Fruit fly (Drosophila melanogaster) whole organism, embryonic: ENCODE measurements around the gene CG42751.

Source experiments
- Abd-B ChIP-seq: fragments of 200-800 bp; sonication (Bioruptor generic); optimal IDR thresholded peaks from 2 replicates; lab custom pipeline; 2018; ENCODE audit warnings: missing biosample characterization, mild to moderate bottlenecking, missing genetic modification characterization, moderate library complexity
- CG1024 ChIP-seq: fragments of 200-800 bp; sonication (Bioruptor generic); IDR thresholded peaks from 2 replicates; pipeline ENCODE4 v1.3.6; 2022; ENCODE audit warnings: missing biosample characterization, missing genetic modification characterization
- CG11456 ChIP-seq: fragments of 200-800 bp; sonication (Bioruptor generic); IDR thresholded peaks from 3 replicates; pipeline ENCODE4 v1.3.6; 2022; ENCODE audit warnings: missing biosample characterization, missing genetic modification characterization
- CG12391 ChIP-seq: fragments of 200-800 bp; sonication (Bioruptor generic); optimal IDR thresholded peaks from 3 replicates; lab custom pipeline; 2018; ENCODE audit warnings: missing biosample characterization, mild to moderate bottlenecking, missing genetic modification characterization, moderate library complexity
- CG12659 ChIP-seq: fragments of 200-800 bp; sonication (Bioruptor generic); optimal IDR thresholded peaks from 3 replicates; lab custom pipeline; 2017; ENCODE audit warnings: mild to moderate bottlenecking, missing biosample characterization, missing genetic modification reagents, missing genetic modification characterization
- CG13123 ChIP-seq: fragments of 200-800 bp; sonication (Bioruptor generic); optimal IDR thresholded peaks from 2 replicates; lab custom pipeline; 2016; ENCODE audit warnings: missing biosample characterization, missing genetic modification characterization
- CG13775 ChIP-seq: fragments of 200-800 bp; sonication (Bioruptor generic); optimal IDR thresholded peaks from 3 replicates; lab custom pipeline; 2017; ENCODE audit warnings: missing biosample characterization, mild to moderate bottlenecking, missing genetic modification characterization
- CG14860 ChIP-seq: fragments of 200-800 bp; sonication (Bioruptor generic); IDR thresholded peaks from 3 replicates; pipeline ENCODE4 v1.3.6; 2022; ENCODE audit warnings: missing biosample characterization, missing genetic modification characterization; ENCODE audit not compliant: partially characterized antibody
- CG15269 ChIP-seq: fragments of 200-800 bp; sonication (Bioruptor generic); optimal IDR thresholded peaks from 2 replicates; lab custom pipeline; 2018; ENCODE audit warnings: missing biosample characterization, mild to moderate bottlenecking, missing genetic modification characterization, moderate library complexity
- CG17802 ChIP-seq: fragments of 200-800 bp; sonication (Bioruptor generic); optimal IDR thresholded peaks from 2 replicates; lab custom pipeline; 2018; ENCODE audit warnings: missing biosample characterization, mild to moderate bottlenecking, missing genetic modification characterization, moderate library complexity
- CG32767 ChIP-seq: fragments of 200-800 bp; sonication (Bioruptor generic); IDR thresholded peaks from 2 replicates; pipeline ENCODE4 v1.3.6; 2022; ENCODE audit warnings: missing biosample characterization, missing genetic modification characterization
- CG3847 ChIP-seq: fragments of 200-800 bp; sonication (Bioruptor generic); IDR thresholded peaks from 2 replicates; pipeline ENCODE4 v1.3.6; 2022; ENCODE audit warnings: missing biosample characterization, missing genetic modification characterization
- CG4328 ChIP-seq: fragments of 200-800 bp; sonication (Bioruptor generic); optimal IDR thresholded peaks from 3 replicates; lab custom pipeline; 2017; ENCODE audit warnings: missing biosample characterization, missing genetic modification reagents, missing genetic modification characterization
- CG4617 ChIP-seq: fragments of 200-800 bp; sonication (Bioruptor generic); optimal IDR thresholded peaks from 3 replicates; lab custom pipeline; 2016; ENCODE audit warnings: missing biosample characterization, missing genetic modification characterization, borderline replicate concordance
- CG5953 ChIP-seq: fragments of 200-800 bp; sonication (Bioruptor generic); IDR thresholded peaks from 2 replicates; pipeline ENCODE4 v1.3.6; 2022; ENCODE audit warnings: missing biosample characterization, missing genetic modification characterization
- CG6254 ChIP-seq: fragments of 200-800 bp; sonication (Bioruptor generic); optimal IDR thresholded peaks from 3 replicates; lab custom pipeline; 2017; ENCODE audit warnings: mild to moderate bottlenecking, missing biosample characterization, missing genetic modification reagents, missing genetic modification characterization
- CG6791 ChIP-seq: fragments of 200-800 bp; sonication (Bioruptor generic); IDR thresholded peaks from 3 replicates; pipeline ENCODE4 v1.3.6; 2022; ENCODE audit warnings: missing biosample characterization, missing genetic modification characterization; ENCODE audit not compliant: partially characterized antibody
- CG7372 ChIP-seq: fragments of 200-800 bp; sonication (Bioruptor generic); IDR thresholded peaks from 2 replicates; pipeline ENCODE4 v1.3.6; 2022; ENCODE audit warnings: missing biosample characterization, missing genetic modification characterization
- CG7928 ChIP-seq: fragments of 200-800 bp; sonication (Bioruptor generic); optimal IDR thresholded peaks from 2 replicates; lab custom pipeline; 2017; ENCODE audit warnings: missing biosample characterization, mild to moderate bottlenecking, missing genetic modification characterization
- CG9797 ChIP-seq: fragments of 200-800 bp; sonication (Bioruptor generic); optimal IDR thresholded peaks from 3 replicates; lab custom pipeline; 2018; ENCODE audit warnings: missing biosample characterization, mild to moderate bottlenecking, missing genetic modification characterization
- D19B ChIP-seq: fragments of 200-800 bp; sonication (Bioruptor generic); optimal IDR thresholded peaks from 2 replicates; lab custom pipeline; 2017; ENCODE audit warnings: missing biosample characterization, mild to moderate bottlenecking, missing genetic modification characterization
- HHEX ChIP-seq: fragments of 200-800 bp; sonication (Bioruptor generic); optimal IDR thresholded peaks from 3 replicates; lab custom pipeline; 2017; ENCODE audit warnings: missing biosample characterization, mild to moderate bottlenecking, missing genetic modification characterization, missing genetic modification reagents
- Hey ChIP-seq: fragments of 200-800 bp; sonication (Bioruptor generic); optimal IDR thresholded peaks from 3 replicates; lab custom pipeline; 2018; ENCODE audit warnings: missing biosample characterization, mild to moderate bottlenecking, missing genetic modification characterization
- NC2α ChIP-seq: fragments of 200-800 bp; sonication (Bioruptor generic); optimal IDR thresholded peaks from 2 replicates; lab custom pipeline; 2016; ENCODE audit warnings: missing biosample characterization, missing genetic modification characterization
- NC2β ChIP-seq: fragments of 200-800 bp; sonication (Bioruptor generic); optimal IDR thresholded peaks from 2 replicates; lab custom pipeline; 2016; ENCODE audit warnings: missing biosample characterization, missing genetic modification characterization
- Stat92E ChIP-seq, 3 experiments: fragments of >200 bp in 2 of 3; fragments of 200-800 bp in 1 of 3; sonication (Bioruptor generic) in 1 of 3; optimal IDR thresholded peaks; 2 replicates each; lab custom pipeline; 2017 to 2019; ENCODE audit warnings: missing biosample characterization in 3 of 3, missing genetic modification characterization in 3 of 3, mild to moderate bottlenecking in 1 of 3, moderate library complexity in 1 of 3
- ap ChIP-seq: fragments of 200-800 bp; sonication (Bioruptor generic); IDR thresholded peaks from 2 replicates; pipeline ENCODE4 v1.3.6; 2022; ENCODE audit warnings: missing biosample characterization, missing genetic modification characterization
- ara ChIP-seq: fragments of 200-800 bp; sonication (Bioruptor generic); IDR thresholded peaks from 2 replicates; pipeline ENCODE4 v1.3.6; 2022; ENCODE audit warnings: missing biosample characterization, missing genetic modification characterization
- az2 ChIP-seq: fragments of 200-800 bp; sonication (Bioruptor generic); optimal IDR thresholded peaks from 3 replicates; lab custom pipeline; 2016; ENCODE audit warnings: missing biosample characterization, missing genetic modification characterization
- cas ChIP-seq: fragments of 200-800 bp; sonication (Bioruptor generic); IDR thresholded peaks from 2 replicates; pipeline ENCODE4 v1.3.6; 2022; ENCODE audit warnings: missing biosample characterization, missing genetic modification characterization
- caup ChIP-seq: fragments of 200-800 bp; sonication (Bioruptor generic); optimal IDR thresholded peaks from 3 replicates; lab custom pipeline; 2017; ENCODE audit warnings: missing biosample characterization, mild to moderate bottlenecking, missing genetic modification characterization, moderate library complexity; ENCODE audit not compliant: severe bottlenecking
- cg ChIP-seq: fragments of 200-800 bp; sonication (Bioruptor generic); optimal IDR thresholded peaks from 3 replicates; lab custom pipeline; 2019; ENCODE audit warnings: missing biosample characterization, mild to moderate bottlenecking, missing genetic modification characterization, moderate library complexity
- dimm ChIP-seq: fragments of 200-800 bp; sonication (Bioruptor generic); IDR thresholded peaks from 2 replicates; pipeline ENCODE4 v1.3.6; 2022; ENCODE audit warnings: missing biosample characterization, missing genetic modification characterization
- disco-r ChIP-seq: fragments of 200-800 bp; sonication (Bioruptor generic); optimal IDR thresholded peaks from 2 replicates; lab custom pipeline; 2016; ENCODE audit warnings: missing biosample characterization, missing genetic modification characterization
- fd102C ChIP-seq: fragments of 200-800 bp; sonication (Bioruptor generic); optimal IDR thresholded peaks from 2 replicates; lab custom pipeline; 2018; ENCODE audit warnings: missing biosample characterization, mild to moderate bottlenecking, missing genetic modification characterization, moderate library complexity
- grn ChIP-seq: fragments of 200-800 bp; sonication (Bioruptor generic); optimal IDR thresholded peaks from 3 replicates; lab custom pipeline; 2017; ENCODE audit warnings: missing biosample characterization, missing genetic modification characterization
- hkb ChIP-seq, 2 experiments: fragments of 200-800 bp in 1 of 2; fragments of >200 bp in 1 of 2; sonication (Bioruptor generic) in 1 of 2; IDR thresholded peaks in 1 of 2; optimal IDR thresholded peaks in 1 of 2; 2 replicates each; pipeline versions ENCODE4 v1.3.6 to Lab custom; 2017 to 2022; ENCODE audit warnings: missing biosample characterization in 1 of 2, missing genetic modification characterization in 1 of 2
- kni ChIP-seq: fragments of 200-800 bp; sonication (Bioruptor generic); optimal IDR thresholded peaks from 3 replicates; lab custom pipeline; 2017; ENCODE audit warnings: mild to moderate bottlenecking, missing biosample characterization, missing genetic modification reagents, missing genetic modification characterization
- nau ChIP-seq: fragments of 200-800 bp; sonication (Bioruptor generic); optimal IDR thresholded peaks from 3 replicates; lab custom pipeline; 2017; ENCODE audit warnings: missing biosample characterization, mild to moderate bottlenecking, missing genetic modification characterization, missing genetic modification reagents
- pnt ChIP-seq: fragments of 200-800 bp; sonication (Bioruptor generic); optimal IDR thresholded peaks from 3 replicates; lab custom pipeline; 2016; ENCODE audit warnings: missing biosample characterization, missing genetic modification characterization
- prd ChIP-seq, 3 experiments: fragments of >200 bp in 2 of 3; fragments of 200-800 bp in 1 of 3; sonication (Bioruptor generic) in 1 of 3; optimal IDR thresholded peaks in 2 of 3; IDR thresholded peaks in 1 of 3; 2 replicates in 2 of 3; 3 replicates in 1 of 3; pipeline versions ENCODE4 v1.3.6 to Lab custom; 2017 to 2022; ENCODE audit warnings: missing biosample characterization in 1 of 3, missing genetic modification characterization in 1 of 3
- psq ChIP-seq: fragments of 200-800 bp; sonication (Bioruptor generic); optimal IDR thresholded peaks from 2 replicates; lab custom pipeline; 2017; ENCODE audit warnings: missing biosample characterization, missing genetic modification characterization
- row ChIP-seq: fragments of 200-800 bp; sonication (Bioruptor generic); IDR thresholded peaks from 3 replicates; pipeline ENCODE4 v1.3.6; 2022; ENCODE audit warnings: missing biosample characterization, missing genetic modification characterization
- run ChIP-seq: fragments of 200-800 bp; sonication (Bioruptor generic); optimal IDR thresholded peaks from 3 replicates; lab custom pipeline; 2018; ENCODE audit warnings: missing biosample characterization, mild to moderate bottlenecking, missing genetic modification characterization
- sob ChIP-seq: fragments of 200-800 bp; sonication (Bioruptor generic); IDR thresholded peaks from 2 replicates; pipeline ENCODE4 v1.3.6; 2022; ENCODE audit warnings: missing biosample characterization, missing genetic modification characterization
- unc-4 ChIP-seq: fragments of 200-800 bp; sonication (Bioruptor generic); IDR thresholded peaks from 2 replicates; pipeline ENCODE4 v1.3.6; 2022; ENCODE audit warnings: missing biosample characterization, missing genetic modification characterization; ENCODE audit not compliant: partially characterized antibody
- vvl ChIP-seq: fragments of 200-800 bp; sonication (Bioruptor generic); IDR thresholded peaks from 2 replicates; pipeline ENCODE4 v1.3.6; 2022; ENCODE audit warnings: missing biosample characterization, missing genetic modification characterization

CG42751 gene

dm6 chr2L:11808702-11809583, 44.3 kb upstream of the CG42751 start, which contains the start of gene crol (continued):
- TF ChIP-seq D19B (GFP tag; lab: Kevin White, UChicago) (no peak), CG11456 (GFP tag; lab: Robert Waterston, UW) (peak; percentile 33; the same call in 1 of the 3 replicates), CG12391 (tag; lab: Kevin White, UChicago) (peak; percentile 55), HHEX (GFP tag; lab: Kevin White, UChicago) (no peak), vvl (GFP tag; lab: Robert Waterston, UW) (peak; percentile 21; the same call in 1 of the 2 replicates), CG13123 (GFP tag; lab: Kevin White, UChicago) (no peak), prd (optimal IDR thresholded peaks at IDR 0.05; lab: Kevin White, UChicago) (no peak), prd (GFP tag; IDR thresholded peaks at IDR 0.05; lab: Robert Waterston, UW) (peak; percentile 23; the same call in 1 of the 3 replicates), CG14860 (GFP tag; lab: Robert Waterston, UW) (peak; percentile 59), CG17802 (tag; lab: Kevin White, UChicago) (no peak), cg (peak; percentile 92), pnt (no peak), sob (GFP tag; lab: Robert Waterston, UW) (peak; percentile 52), unc-4 (GFP tag; lab: Robert Waterston, UW) (peak; percentile 89), ara (GFP tag; lab: Robert Waterston, UW) (no peak), CG7928 (GFP tag; lab: Kevin White, UChicago) (no peak), az2 (GFP tag; lab: Kevin White, UChicago) (no peak), dimm (GFP tag; lab: Robert Waterston, UW) (no peak), CG9797 (GFP tag; lab: Kevin White, UChicago) (peak; percentile 87), Hey (tag; lab: Kevin White, UChicago) (no peak), kni (GFP tag; lab: Kevin White, UChicago) (peak; percentile 93), CG12659 (GFP tag; lab: Kevin White, UChicago) (peak; percentile 76), grn (GFP tag; lab: Kevin White, UChicago) (no peak), fd102C (no peak), CG32767 (no peak), CG4617 (peak; percentile 47), NC2α (no peak), nau (peak; percentile 13), CG13775 (GFP tag; lab: Kevin White, UChicago) (peak; percentile 15), Stat92E (GFP tag; optimal IDR thresholded peaks at IDR 0.05; lab: Kevin White, UChicago) (no peak), CG15269 (tag; lab: Kevin White, UChicago) (peak; percentile 1), disco-r (GFP tag; lab: Kevin White, UChicago) (no peak), CG4328 (GFP tag; lab: Kevin White, UChicago) (no peak), CG6254 (GFP tag; lab: Kevin White, UChicago) (no peak), CG5953 (GFP tag; lab: Robert Waterston, UW) (no peak), NC2β (peak; percentile 20), cas (GFP tag; lab: Robert Waterston, UW) (peak; percentile 40; the same call in 1 of the 2 replicates), run (no peak), CG7372 (GFP tag; lab: Robert Waterston, UW) (no peak), CG6791 (GFP tag; lab: Robert Waterston, UW) (peak; percentile 89), CG3847 (peak; percentile 58), caup (no peak), row (peak; percentile 85), hkb (optimal IDR thresholded peaks at IDR 0.05; lab: Kevin White, UChicago) (no peak), hkb (GFP tag; IDR thresholded peaks at IDR 0.05; lab: Robert Waterston, UW) (peak; percentile 28; the same call in 1 of the 2 replicates), ap (no peak), psq (GFP tag; lab: Kevin White, UChicago) (no peak), Abd-B (GFP tag; lab: Kevin White, UChicago) (no peak), CG1024 (GFP tag; lab: Robert Waterston, UW) (no peak)
